Worm (Caenorhabditis elegans) whole organism, L1 larva: ENCODE data around the gene ZK105.12.
A peak's percentile ranks its signal among the peaks of the same experiment; 100 is the strongest.

Source experiments
- Y116A8C.19 ChIP-seq: sonication (generic microtip); optimal IDR thresholded peaks from 2 replicates; lab custom pipeline; 2016; ENCODE audit warnings: missing compliant biosample characterization, missing genetic modification characterization, borderline replicate concordance
- aha-1 ChIP-seq: fragments of 150-350 bp; optimal IDR thresholded peaks from 2 replicates; lab custom pipeline; 2014; ENCODE audit warnings: missing biosample characterization, missing genetic modification characterization
- alr-1 ChIP-seq: fragments of 200-800 bp; sonication (Bioruptor generic); optimal IDR thresholded peaks from 2 replicates; lab custom pipeline; 2018; ENCODE audit warnings: borderline replicate concordance, mild to moderate bottlenecking, missing genetic modification characterization, missing compliant biosample characterization
- aly-2 ChIP-seq: fragments of 150-350 bp; optimal IDR thresholded peaks from 2 replicates; lab custom pipeline; 2014; ENCODE audit warnings: missing biosample characterization, missing genetic modification characterization
- blmp-1 ChIP-seq: fragments of 150-350 bp; optimal IDR thresholded peaks from 2 replicates; lab custom pipeline; 2014; ENCODE audit warnings: missing biosample characterization, missing genetic modification characterization
- ceh-8 ChIP-seq: fragments of 200-800 bp; sonication (Bioruptor generic); optimal IDR thresholded peaks from 2 replicates; lab custom pipeline; 2018; ENCODE audit warnings: mild to moderate bottlenecking, missing genetic modification characterization, moderate library complexity, missing compliant biosample characterization
- ces-1 ChIP-seq: fragments of 150-350 bp; optimal IDR thresholded peaks from 2 replicates; lab custom pipeline; 2014; ENCODE audit warnings: missing biosample characterization, missing genetic modification reagents, missing genetic modification characterization
- dpl-1 ChIP-seq, 3 experiments: fragments of 150-350 bp in 2 of 3; sonication (generic microtip) in 1 of 3; optimal IDR thresholded peaks; 2 replicates each; lab custom pipeline; 2014 to 2017; ENCODE audit warnings: missing biosample characterization in 3 of 3, missing genetic modification characterization in 3 of 3, missing genetic modification reagents in 3 of 3
- dsc-1 ChIP-seq: sonication (generic microtip); optimal IDR thresholded peaks from 2 replicates; lab custom pipeline; 2016; ENCODE audit warnings: mild to moderate bottlenecking, missing genetic modification characterization, missing compliant biosample characterization
- efl-1 ChIP-seq, 4 experiments: fragments of 150-350 bp; optimal IDR thresholded peaks in 3 of 4; peaks in 1 of 4; 1 replicate in 1 of 4; 2 replicates in 3 of 4; lab custom pipeline; 2014; ENCODE audit warnings: missing biosample characterization in 2 of 4, missing genetic modification characterization in 2 of 4, missing genetic modification reagents in 2 of 4
- egl-13 ChIP-seq: sonication (generic microtip); optimal IDR thresholded peaks from 2 replicates; lab custom pipeline; 2016; ENCODE audit warnings: missing genotype, missing genetic modification reagents, missing genetic modification characterization, missing compliant biosample characterization
- elt-2 ChIP-seq: sonication (generic microtip); optimal IDR thresholded peaks from 2 replicates; lab custom pipeline; 2016; ENCODE audit warnings: missing genetic modification characterization, mild to moderate bottlenecking, inconsistent platforms, missing compliant biosample characterization, missing genetic modification reagents
- fkh-8 ChIP-seq: sonication (generic microtip); optimal IDR thresholded peaks from 2 replicates; lab custom pipeline; 2016; ENCODE audit warnings: mild to moderate bottlenecking, missing genetic modification characterization, missing compliant biosample characterization
- isw-1 ChIP-seq: fragments of 200-800 bp; sonication (Bioruptor generic); IDR thresholded peaks from 2 replicates; pipeline ENCODE4 v1.3.6; 2022; ENCODE audit warnings: missing genetic modification characterization, missing compliant biosample characterization
- lin-14 ChIP-seq: fragments of 200-800 bp; sonication (Bioruptor generic); optimal IDR thresholded peaks from 2 replicates; lab custom pipeline; 2018; ENCODE audit warnings: mild to moderate bottlenecking, missing genetic modification characterization, moderate library complexity, missing compliant biosample characterization
- lin-39 ChIP-seq: fragments of 150-350 bp; optimal IDR thresholded peaks from 2 replicates; lab custom pipeline; 2014; ENCODE audit warnings: missing biosample characterization, missing genetic modification reagents, missing genetic modification characterization
- lsy-2 ChIP-seq, 2 experiments: fragments of 150-350 bp; optimal IDR thresholded peaks; 2 replicates each; lab custom pipeline; 2014; ENCODE audit warnings: missing biosample characterization in 2 of 2, missing genetic modification characterization in 2 of 2
- nhr-19 ChIP-seq: fragments of 200-800 bp; sonication (Bioruptor generic); conservative IDR thresholded peaks from 2 replicates; pipeline ENCODE4 v1.3.6; 2022; ENCODE audit warnings: missing genetic modification characterization, missing compliant biosample characterization
- nhr-47 ChIP-seq: sonication (generic microtip); optimal IDR thresholded peaks from 2 replicates; lab custom pipeline; 2016; ENCODE audit warnings: mild to moderate bottlenecking, missing genetic modification characterization, moderate library complexity, missing compliant biosample characterization
- nhr-77 ChIP-seq: fragments of 150-350 bp; optimal IDR thresholded peaks from 2 replicates; lab custom pipeline; 2014; ENCODE audit warnings: missing biosample characterization, missing genetic modification characterization
- nhr-90 ChIP-seq: sonication (generic microtip); optimal IDR thresholded peaks from 2 replicates; lab custom pipeline; 2016; ENCODE audit warnings: mild to moderate bottlenecking, missing genetic modification characterization, missing compliant biosample characterization; ENCODE audit not compliant: poor library complexity
- pag-3 ChIP-seq: sonication (generic microtip); optimal IDR thresholded peaks from 2 replicates; lab custom pipeline; 2017; ENCODE audit warnings: missing genetic modification characterization, mild to moderate bottlenecking, missing compliant biosample characterization, antibody characterized with exemption, borderline replicate concordance; ENCODE audit not compliant: insufficient read depth
- pax-3 ChIP-seq: fragments of 200-800 bp; sonication (Bioruptor generic); optimal IDR thresholded peaks from 2 replicates; lab custom pipeline; 2018; ENCODE audit warnings: mild to moderate bottlenecking, missing genetic modification characterization, moderate library complexity, missing compliant biosample characterization
- pqm-1 ChIP-seq: sonication (generic microtip); optimal IDR thresholded peaks from 3 replicates; lab custom pipeline; 2017; ENCODE audit warnings: missing biosample characterization, missing genetic modification characterization
- sup-37 ChIP-seq: fragments of 200-800 bp; sonication (Bioruptor generic); optimal IDR thresholded peaks from 2 replicates; lab custom pipeline; 2018; ENCODE audit warnings: mild to moderate bottlenecking, missing genetic modification characterization, missing compliant biosample characterization
- unc-30 ChIP-seq: sonication (generic microtip); optimal IDR thresholded peaks from 2 replicates; lab custom pipeline; 2017; ENCODE audit warnings: missing biosample characterization, missing genetic modification characterization
- unc-62 ChIP-seq: fragments of 150-350 bp; optimal IDR thresholded peaks from 2 replicates; lab custom pipeline; 2014; ENCODE audit warnings: missing biosample characterization, missing genetic modification reagents, missing genetic modification characterization
- unc-86 ChIP-seq: sonication (generic microtip); optimal IDR thresholded peaks from 2 replicates; lab custom pipeline; 2016; ENCODE audit warnings: missing genetic modification characterization, missing compliant biosample characterization
- unc-98 ChIP-seq: fragments of 200-800 bp; sonication (Bioruptor generic); IDR thresholded peaks from 2 replicates; pipeline ENCODE4 v1.3.6; 2022; ENCODE audit warnings: missing genetic modification characterization, missing compliant biosample characterization
- vab-15 ChIP-seq: sonication (generic microtip); optimal IDR thresholded peaks from 2 replicates; lab custom pipeline; 2017; ENCODE audit warnings: missing genotype, mild to moderate bottlenecking, missing genetic modification characterization, missing compliant biosample characterization
- xbp-1 ChIP-seq: sonication (generic microtip); optimal IDR thresholded peaks from 2 replicates; lab custom pipeline; 2016; ENCODE audit warnings: missing genetic modification characterization, missing compliant biosample characterization
- zag-1 ChIP-seq: fragments of 150-350 bp; optimal IDR thresholded peaks from 2 replicates; lab custom pipeline; 2014; ENCODE audit warnings: missing biosample characterization, missing genetic modification characterization
- ztf-11 ChIP-seq, 2 experiments: sonication (generic microtip); optimal IDR thresholded peaks; 2 replicates each; lab custom pipeline; 2016 to 2017; ENCODE audit warnings: missing genetic modification characterization in 2 of 2, missing biosample characterization in 1 of 2, missing compliant biosample characterization in 1 of 2
- ztf-4 ChIP-seq: fragments of 150-350 bp; optimal IDR thresholded peaks from 2 replicates; lab custom pipeline; 2014; ENCODE audit warnings: missing biosample characterization, missing genetic modification characterization

ZK105.12 gene

ce11 chrV:7745903-7746302 is 30.0 kb upstream of the ZK105.12 start (continued):
- TF ChIP-seq lsy-2 (tag; optimal IDR thresholded peaks at IDR 0.05; lab: Kevin White, UChicago): no peak
- no peak for TF ChIP-seq zag-1 (tag; lab: Kevin White, UChicago)
- TF ChIP-seq nhr-47 (tag; lab: Kevin White, UChicago): peak; percentile 19
- TF ChIP-seq ztf-11 (tag; optimal IDR thresholded peaks at IDR 0.05; lab: Kevin White, UChicago): peak in 1 of 2 experiments; percentile 11
- TF ChIP-seq lin-39: no peak
- TF ChIP-seq egl-13 (tag; lab: Kevin White, UChicago): no peak
- peak in 1 of 2 experiments; percentile 23 for TF ChIP-seq efl-1 (optimal IDR thresholded peaks at IDR 0.05; lab: Kevin White, UChicago)
- no peak for TF ChIP-seq efl-1 (GFP tag; optimal IDR thresholded peaks at IDR 0.05 in 1 of 2; lab: Kevin White, UChicago)
- TF ChIP-seq pax-3 (tag; lab: Kevin White, UChicago): no peak
- TF ChIP-seq ces-1: no peak
- no peak for TF ChIP-seq unc-98
- TF ChIP-seq xbp-1 (tag; lab: Kevin White, UChicago): no peak
- TF ChIP-seq Y116A8C.19 (tag; lab: Kevin White, UChicago): no peak

- TF ChIP-seq nhr-77 (no peak), efl-1 (optimal IDR thresholded peaks at IDR 0.05; lab: Kevin White, UChicago) (no peak), efl-1 (GFP tag; optimal IDR thresholded peaks at IDR 0.05 in 1 of 2; lab: Kevin White, UChicago) (peak in 1 of 2 experiments; percentile 72)
Measured at ce11 chrV:7745386-7745785, 29.5 kb upstream of the ZK105.12 start.

ce11 chrV:7744068-7744467 is 28.1 kb upstream of the ZK105.12 start:
- TF ChIP-seq efl-1 (optimal IDR thresholded peaks at IDR 0.05; lab: Kevin White, UChicago): no peak
- peak in 1 of 2 experiments; percentile 62 for TF ChIP-seq efl-1 (GFP tag; optimal IDR thresholded peaks at IDR 0.05 in 1 of 2; lab: Kevin White, UChicago)
- no peak for TF ChIP-seq ceh-8 (GFP tag; lab: Kevin White, UChicago)
- peak; percentile 18 for TF ChIP-seq elt-2 (tag; lab: Kevin White, UChicago)
- TF ChIP-seq, all 84 proteins: peak for 2

- no peak for TF ChIP-seq aly-2 (tag; lab: Kevin White, UChicago)
- TF ChIP-seq fkh-8 (tag; lab: Kevin White, UChicago): no peak
- TF ChIP-seq unc-62 (GFP tag; lab: Kevin White, UChicago): no peak
- TF ChIP-seq unc-86 (tag; lab: Kevin White, UChicago): no peak
- TF ChIP-seq sup-37 (GFP tag; lab: Kevin White, UChicago): no peak
- TF ChIP-seq alr-1 (tag; lab: Kevin White, UChicago): no peak
- TF ChIP-seq ztf-4 (tag; lab: Kevin White, UChicago): no peak
- no peak for TF ChIP-seq unc-30
- TF ChIP-seq nhr-19 (GFP tag; lab: Robert Waterston, UW): no peak
- no peak for TF ChIP-seq vab-15
- no peak for TF ChIP-seq nhr-90 (tag; lab: Kevin White, UChicago)
- no peak for TF ChIP-seq pag-3 (tag; lab: Kevin White, UChicago)
- no peak for TF ChIP-seq lin-14 (GFP tag; lab: Kevin White, UChicago)
- no peak for TF ChIP-seq aha-1
- no peak for TF ChIP-seq dpl-1 (GFP tag; optimal IDR thresholded peaks at IDR 0.05; lab: Kevin White, UChicago)
- no peak for TF ChIP-seq pqm-1 (tag; lab: Kevin White, UChicago)
- no peak for TF ChIP-seq isw-1 (GFP tag; lab: Robert Waterston, UW)
- TF ChIP-seq ztf-11 (tag; optimal IDR thresholded peaks at IDR 0.05; lab: Kevin White, UChicago): no peak
Measured at ce11 chrV:7742485-7742959, 26.6 kb upstream of the ZK105.12 start, which contains the start of gene fbxl-5. TSS of gene fbxl-5 (plus strand) at chrV:7742909.

ce11 chrV:7741918-7742317 is 26.0 kb upstream of the ZK105.12 start:
- TF ChIP-seq dsc-1 (tag; lab: Kevin White, UChicago): no peak
- TF ChIP-seq blmp-1 (tag; lab: Kevin White, UChicago): peak; percentile 2
